Worm (Caenorhabditis elegans): ENCODE results near the gene C50F7.9.

DNA sequence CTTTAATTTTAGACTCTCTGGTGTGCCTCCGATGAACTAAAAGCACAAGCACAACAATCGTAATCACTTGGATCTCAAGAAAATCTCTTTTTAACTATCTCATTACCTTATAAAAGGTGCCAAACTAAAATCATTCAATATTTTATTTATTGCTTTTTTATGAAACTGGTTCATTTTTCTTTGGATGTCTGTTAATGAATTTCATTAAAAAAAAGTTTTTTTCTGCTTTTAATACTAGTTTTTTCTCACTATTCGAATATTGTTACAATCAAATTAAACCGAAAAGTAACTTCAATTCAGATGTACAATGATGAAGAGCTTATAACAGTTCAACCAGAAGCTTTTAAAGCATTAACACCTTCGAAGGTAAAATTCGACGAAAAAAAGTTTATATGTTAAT, 43.9 kb upstream of the C50F7.9 start, which contains the start of gene swd-2.1:
- TF ChIP-seq fos-1 (tag; optimal IDR thresholded peaks at IDR 0.05) (no peak), lsy-2 (tag; optimal IDR thresholded peaks at IDR 0.05) (no peak), egl-27 (tag; optimal IDR thresholded peaks at IDR 0.05) (no peak)
